Fruit fly (Drosophila melanogaster): Measurements from ENCODE around the gene pb.

pb gene

dm6 chr3R:6665117-6665654, 76.7 kb downstream of the pb start (continued):
- peak; percentile 77 for TF ChIP-seq MTF-1 (GFP tag; optimal IDR thresholded peaks at IDR 0.05; ENCODE audit: borderline replicate concordance)
- TF ChIP-seq CG2202 (tag; optimal IDR thresholded peaks at IDR 0.05): peak; percentile 62
- TF ChIP-seq tup (GFP tag; optimal IDR thresholded peaks at IDR 0.05): no peak
- TF ChIP-seq Poxn (GFP tag; IDR thresholded peaks at IDR 0.05): no peak
- TF ChIP-seq trem (tag; optimal IDR thresholded peaks at IDR 0.05): peak; percentile 3
- TF ChIP-seq YL-1 (GFP tag; optimal IDR thresholded peaks at IDR 0.05): no peak
- peak; percentile 63 for TF ChIP-seq wek (GFP tag; optimal IDR thresholded peaks at IDR 0.05)
- no peak for TF ChIP-seq Dip2 (GFP tag; IDR thresholded peaks at IDR 0.05)
- no peak for TF ChIP-seq Neu2 (GFP tag; optimal IDR thresholded peaks at IDR 0.05; ENCODE audit: borderline replicate concordance)
- TF ChIP-seq CG10543 (GFP tag; optimal IDR thresholded peaks at IDR 0.05): no peak
- no peak for TF ChIP-seq tin (GFP tag; optimal IDR thresholded peaks at IDR 0.05)
- TF ChIP-seq CG32532 (GFP tag; IDR thresholded peaks at IDR 0.05): no peak
- no peak for TF ChIP-seq B-H2 (GFP tag; optimal IDR thresholded peaks at IDR 0.05)
- peak; percentile 71 for TF ChIP-seq Xrp1 (GFP tag; IDR thresholded peaks at IDR 0.05)
- TF ChIP-seq run (tag; optimal IDR thresholded peaks at IDR 0.05): no peak
- TF ChIP-seq sqz (GFP tag; optimal IDR thresholded peaks at IDR 0.05): no peak
- TF ChIP-seq CG2116 (GFP tag; optimal IDR thresholded peaks at IDR 0.05): no peak
- TF ChIP-seq tx (GFP tag; optimal IDR thresholded peaks at IDR 0.05): no peak
- TF ChIP-seq dan (GFP tag; IDR thresholded peaks at IDR 0.05): no peak
- TF ChIP-seq dimm (GFP tag; IDR thresholded peaks at IDR 0.05): no peak
- no peak for TF ChIP-seq CG6689 (GFP tag; IDR thresholded peaks at IDR 0.05)
- TF ChIP-seq fu2 (GFP tag; optimal IDR thresholded peaks at IDR 0.05): no peak
- TF ChIP-seq D19B (GFP tag; optimal IDR thresholded peaks at IDR 0.05): no peak
- TF ChIP-seq btn (GFP tag; optimal IDR thresholded peaks at IDR 0.05): no peak
- no peak for TF ChIP-seq ind (GFP tag; optimal IDR thresholded peaks at IDR 0.05)
- no peak for TF ChIP-seq h (optimal IDR thresholded peaks at IDR 0.05)
- no peak for TF ChIP-seq tap (tag; optimal IDR thresholded peaks at IDR 0.05)
- TF ChIP-seq CG1603 (tag; optimal IDR thresholded peaks at IDR 0.05): peak; percentile 67
- no peak for TF ChIP-seq cwo (GFP tag; optimal IDR thresholded peaks at IDR 0.05)
- TF ChIP-seq CG5245 (GFP tag; optimal IDR thresholded peaks at IDR 0.05): no peak
- no peak for TF ChIP-seq corto (GFP tag; optimal IDR thresholded peaks at IDR 0.05)
- no peak for TF ChIP-seq stc (GFP tag; IDR thresholded peaks at IDR 0.05)
- no peak for TF ChIP-seq CG11696 (GFP tag; IDR thresholded peaks at IDR 0.05)
- no peak for TF ChIP-seq odd (GFP tag; optimal IDR thresholded peaks at IDR 0.05)
- TF ChIP-seq CG31224 (GFP tag; IDR thresholded peaks at IDR 0.05): no peak; the same call in 1 of the 2 replicates
- peak; percentile 42; the same call in 1 of the 2 replicates for TF ChIP-seq sim (GFP tag; IDR thresholded peaks at IDR 0.05)
- TF ChIP-seq Atf3 (GFP tag; optimal IDR thresholded peaks at IDR 0.05): no peak
- no peak for TF ChIP-seq Nf-YB (GFP tag; optimal IDR thresholded peaks at IDR 0.05)
- TF ChIP-seq Doc3 (GFP tag; IDR thresholded peaks at IDR 0.05; ENCODE audit: partially characterized antibody): no peak
- TF ChIP-seq ase (GFP tag; IDR thresholded peaks at IDR 0.05): no peak
- no peak for TF ChIP-seq Camta (GFP tag; optimal IDR thresholded peaks at IDR 0.05)
- TF ChIP-seq sens (GFP tag): no peak
- TF ChIP-seq Fer3 (tag; optimal IDR thresholded peaks at IDR 0.05): no peak
- TF ChIP-seq dati (GFP tag; IDR thresholded peaks at IDR 0.05): peak; percentile 32; the same call in 1 of the 2 replicates
- TF ChIP-seq Six4 (GFP tag; optimal IDR thresholded peaks at IDR 0.05): no peak
- no peak for TF ChIP-seq bbx (GFP tag; IDR thresholded peaks at IDR 0.05; ENCODE audit: partially characterized antibody)
- TF ChIP-seq CG3407 (GFP tag; optimal IDR thresholded peaks at IDR 0.05): peak; percentile 80
- no peak for TF ChIP-seq az2 (GFP tag; optimal IDR thresholded peaks at IDR 0.05)
- no peak for TF ChIP-seq Fer2 (tag; optimal IDR thresholded peaks at IDR 0.05)
- no peak for TF ChIP-seq tio (GFP tag; optimal IDR thresholded peaks at IDR 0.05)
- TF ChIP-seq ftz-f1 (GFP tag; optimal IDR thresholded peaks at IDR 0.05): no peak
- TF ChIP-seq CG9609 (GFP tag; optimal IDR thresholded peaks at IDR 0.05): no peak

Data from whole organism, embryonic.